Fruit fly (Drosophila melanogaster) whole organism, embryonic: ENCODE data around the gene Adck5.

Experiments used
- Ada2b ChIP-seq: fragments of 200-800 bp; sonication (Bioruptor generic); IDR thresholded peaks from 2 replicates; pipeline ENCODE4 v1.3.6; 2022; ENCODE audit warnings: missing biosample characterization, missing genetic modification characterization
- CG10209 ChIP-seq: fragments of 200-800 bp; sonication (Bioruptor generic); optimal IDR thresholded peaks from 3 replicates; lab custom pipeline; 2017; ENCODE audit warnings: missing biosample characterization, mild to moderate bottlenecking, missing genetic modification characterization, missing genetic modification reagents
- CG10321 ChIP-seq: fragments of 200-800 bp; sonication (Bioruptor generic); IDR thresholded peaks from 2 replicates; pipeline ENCODE4 v1.3.6; 2022; ENCODE audit warnings: missing biosample characterization, missing genetic modification characterization
- CG11456 ChIP-seq: fragments of 200-800 bp; sonication (Bioruptor generic); IDR thresholded peaks from 3 replicates; pipeline ENCODE4 v1.3.6; 2022; ENCODE audit warnings: missing biosample characterization, missing genetic modification characterization
- CG11695 ChIP-seq: fragments of 200-800 bp; sonication (Bioruptor generic); IDR thresholded peaks from 3 replicates; pipeline ENCODE4 v1.3.6; 2022; ENCODE audit warnings: missing biosample characterization, missing genetic modification characterization
- CG12299 ChIP-seq: fragments of 200-800 bp; sonication (Bioruptor generic); optimal IDR thresholded peaks from 2 replicates; lab custom pipeline; 2018; ENCODE audit warnings: missing biosample characterization, mild to moderate bottlenecking, missing genetic modification characterization
- CG12659 ChIP-seq: fragments of 200-800 bp; sonication (Bioruptor generic); optimal IDR thresholded peaks from 3 replicates; lab custom pipeline; 2017; ENCODE audit warnings: mild to moderate bottlenecking, missing biosample characterization, missing genetic modification reagents, missing genetic modification characterization
- CG12744 ChIP-seq: fragments of 200-800 bp; sonication (Bioruptor generic); optimal IDR thresholded peaks from 2 replicates; lab custom pipeline; 2016; ENCODE audit warnings: missing biosample characterization, missing genetic modification characterization
- CG15269 ChIP-seq: fragments of 200-800 bp; sonication (Bioruptor generic); optimal IDR thresholded peaks from 2 replicates; lab custom pipeline; 2018; ENCODE audit warnings: missing biosample characterization, mild to moderate bottlenecking, missing genetic modification characterization, moderate library complexity
- CG15479 ChIP-seq: fragments of 200-800 bp; sonication (Bioruptor generic); optimal IDR thresholded peaks from 3 replicates; lab custom pipeline; 2019; ENCODE audit warnings: missing biosample characterization, mild to moderate bottlenecking, missing genetic modification characterization, moderate library complexity
- CG15514 ChIP-seq: fragments of 200-800 bp; sonication (Bioruptor generic); optimal IDR thresholded peaks from 3 replicates; lab custom pipeline; 2017; ENCODE audit warnings: missing biosample characterization, missing genetic modification characterization, mild to moderate bottlenecking, moderate library complexity, missing genetic modification reagents
- CG15601 ChIP-seq: fragments of 200-800 bp; sonication (Bioruptor generic); optimal IDR thresholded peaks from 3 replicates; lab custom pipeline; 2019; ENCODE audit warnings: missing biosample characterization, mild to moderate bottlenecking, missing genetic modification characterization, moderate library complexity
- CG17359 ChIP-seq: fragments of 200-800 bp; sonication (Bioruptor generic); optimal IDR thresholded peaks from 3 replicates; lab custom pipeline; 2018; ENCODE audit warnings: missing biosample characterization, mild to moderate bottlenecking, missing genetic modification characterization, moderate library complexity
- CG17829 ChIP-seq: fragments of 200-800 bp; optimal IDR thresholded peaks from 2 replicates; lab custom pipeline; 2019; ENCODE audit warnings: missing biosample characterization, mild to moderate bottlenecking, missing genetic modification characterization, moderate library complexity
- CG2712 ChIP-seq: fragments of 200-800 bp; optimal IDR thresholded peaks from 3 replicates; lab custom pipeline; 2019; ENCODE audit warnings: missing biosample characterization, mild to moderate bottlenecking, missing genetic modification characterization, moderate library complexity
- CG2875 ChIP-seq: fragments of 200-800 bp; sonication (Bioruptor generic); optimal IDR thresholded peaks from 2 replicates; lab custom pipeline; 2017; ENCODE audit warnings: missing biosample characterization, mild to moderate bottlenecking, missing genetic modification characterization, missing genetic modification reagents
- CG31224 ChIP-seq: fragments of 200-800 bp; sonication (Bioruptor generic); IDR thresholded peaks from 2 replicates; pipeline ENCODE4 v1.3.6; 2022; ENCODE audit warnings: missing biosample characterization, missing genetic modification characterization
- CG3163 ChIP-seq: fragments of 200-800 bp; sonication (Bioruptor generic); optimal IDR thresholded peaks from 3 replicates; lab custom pipeline; 2016; ENCODE audit warnings: missing biosample characterization, missing genetic modification characterization
- CG34224 ChIP-seq: fragments of 200-800 bp; sonication (Bioruptor generic); IDR thresholded peaks from 3 replicates; pipeline ENCODE4 v1.3.6; 2022; ENCODE audit warnings: missing biosample characterization, missing genetic modification characterization; ENCODE audit not compliant: partially characterized antibody
- CG8281 ChIP-seq: fragments of 200-800 bp; sonication (Bioruptor generic); optimal IDR thresholded peaks from 2 replicates; lab custom pipeline; 2018; ENCODE audit warnings: missing biosample characterization, mild to moderate bottlenecking, missing genetic modification characterization, moderate library complexity
- CG8290 ChIP-seq, 3 experiments: fragments of 200-800 bp; sonication (Bioruptor generic); optimal IDR thresholded peaks; 2 replicates each; lab custom pipeline; 2016 to 2019; ENCODE audit warnings: missing biosample characterization in 3 of 3, missing genetic modification characterization in 3 of 3, mild to moderate bottlenecking in 2 of 3, moderate library complexity in 1 of 3
- CG9215 ChIP-seq: fragments of 200-800 bp; sonication (Bioruptor generic); IDR thresholded peaks from 2 replicates; pipeline ENCODE4 v1.3.6; 2022; ENCODE audit warnings: missing biosample characterization, missing genetic modification characterization
- CHES-1-like ChIP-seq: fragments of 200-800 bp; sonication (Bioruptor generic); optimal IDR thresholded peaks from 2 replicates; lab custom pipeline; 2016; ENCODE audit warnings: missing biosample characterization, missing genetic modification characterization
- CkIIα-i1 ChIP-seq: fragments of 200-800 bp; sonication (Bioruptor generic); IDR thresholded peaks from 2 replicates; pipeline ENCODE4 v1.3.6; 2022; ENCODE audit warnings: missing biosample characterization, missing genetic modification characterization
- CoRest ChIP-seq: fragments of 200-800 bp; sonication (Bioruptor generic); optimal IDR thresholded peaks from 3 replicates; lab custom pipeline; 2018; ENCODE audit warnings: missing biosample characterization, mild to moderate bottlenecking, missing genetic modification characterization, moderate library complexity
- Ets65A ChIP-seq: fragments of 200-800 bp; sonication (Bioruptor generic); peaks from one replicate; lab custom pipeline; 2016; ENCODE audit warnings: missing biosample characterization, missing genetic modification characterization
- Hr51 ChIP-seq, 2 experiments: fragments of 200-800 bp; sonication (Bioruptor generic); optimal IDR thresholded peaks; 2 replicates in 1 of 2; 3 replicates in 1 of 2; lab custom pipeline; 2016 to 2018; ENCODE audit warnings: missing biosample characterization in 2 of 2, missing genetic modification characterization in 2 of 2, mild to moderate bottlenecking in 1 of 2, moderate library complexity in 1 of 2
- Mrtf ChIP-seq: fragments of 200-800 bp; sonication (Bioruptor generic); IDR thresholded peaks from 3 replicates; pipeline ENCODE4 v1.3.6; 2022; ENCODE audit warnings: missing biosample characterization, missing genetic modification characterization
- Pdp1 ChIP-seq, 2 experiments: fragments of 200-800 bp; sonication (Bioruptor generic); optimal IDR thresholded peaks; 3 replicates each; lab custom pipeline; 2016; ENCODE audit warnings: missing biosample characterization in 2 of 2, missing genetic modification characterization in 2 of 2, mild to moderate bottlenecking in 1 of 2, moderate library complexity in 1 of 2
- Scr ChIP-seq: fragments of 200-800 bp; sonication (Bioruptor generic); IDR thresholded peaks from 2 replicates; pipeline ENCODE4 v1.3.6; 2022; ENCODE audit warnings: missing biosample characterization, missing genetic modification characterization; ENCODE audit not compliant: partially characterized antibody
- abd-A ChIP-seq: fragments of 200-800 bp; sonication (Bioruptor generic); optimal IDR thresholded peaks from 3 replicates; lab custom pipeline; 2019; ENCODE audit warnings: missing biosample characterization, mild to moderate bottlenecking, missing genetic modification characterization, moderate library complexity
- al ChIP-seq: fragments of 200-800 bp; sonication (Bioruptor generic); IDR thresholded peaks from 2 replicates; pipeline ENCODE4 v1.3.6; 2022; ENCODE audit warnings: missing biosample characterization, missing genetic modification characterization
- aop ChIP-seq: fragments of 200-800 bp; sonication (Bioruptor generic); IDR thresholded peaks from 2 replicates; pipeline ENCODE4 v1.3.6; 2022; ENCODE audit warnings: missing biosample characterization, missing genetic modification characterization
- cas ChIP-seq: fragments of 200-800 bp; sonication (Bioruptor generic); IDR thresholded peaks from 2 replicates; pipeline ENCODE4 v1.3.6; 2022; ENCODE audit warnings: missing biosample characterization, missing genetic modification characterization
- cato ChIP-seq: fragments of 200-800 bp; sonication (Bioruptor generic); optimal IDR thresholded peaks from 2 replicates; lab custom pipeline; 2016; ENCODE audit warnings: missing biosample characterization, missing genetic modification characterization, borderline replicate concordance
- chif ChIP-seq, 2 experiments: fragments of 200-800 bp; sonication (Bioruptor generic); optimal IDR thresholded peaks; 3 replicates each; lab custom pipeline; 2016; ENCODE audit warnings: missing biosample characterization in 2 of 2, missing genetic modification characterization in 2 of 2
- crc ChIP-seq: fragments of 200-800 bp; sonication (Bioruptor generic); optimal IDR thresholded peaks from 2 replicates; lab custom pipeline; 2016; ENCODE audit warnings: missing biosample characterization, missing genetic modification characterization
- dmrt11E ChIP-seq: fragments of 200-800 bp; sonication (Bioruptor generic); optimal IDR thresholded peaks from 3 replicates; lab custom pipeline; 2018; ENCODE audit warnings: missing biosample characterization, mild to moderate bottlenecking, missing genetic modification characterization, moderate library complexity
- dmrt99B ChIP-seq: fragments of 200-800 bp; sonication (Bioruptor generic); optimal IDR thresholded peaks from 2 replicates; lab custom pipeline; 2018; ENCODE audit warnings: missing biosample characterization, mild to moderate bottlenecking, missing genetic modification characterization, moderate library complexity
- dysf ChIP-seq: fragments of 200-800 bp; sonication (Bioruptor generic); IDR thresholded peaks from 3 replicates; pipeline ENCODE4 v1.3.6; 2022; ENCODE audit warnings: missing biosample characterization, missing genetic modification characterization
- emc ChIP-seq: fragments of 200-800 bp; sonication (Bioruptor generic); optimal IDR thresholded peaks from 2 replicates; lab custom pipeline; 2016; ENCODE audit warnings: missing biosample characterization, missing genetic modification characterization
- gt ChIP-seq: fragments of 200-800 bp; sonication (Bioruptor generic); IDR thresholded peaks from 2 replicates; pipeline ENCODE4 v1.3.6; 2022; ENCODE audit warnings: missing biosample characterization, missing genetic modification characterization
- hb ChIP-seq: fragments of 200-800 bp; sonication (Bioruptor generic); IDR thresholded peaks from 3 replicates; pipeline ENCODE4 v1.3.6; 2022; ENCODE audit warnings: missing biosample characterization, missing genetic modification characterization; ENCODE audit not compliant: partially characterized antibody
- sc ChIP-seq, 3 experiments: fragments of >200 bp in 2 of 3; fragments of 200-800 bp in 1 of 3; sonication (Bioruptor generic) in 1 of 3; optimal IDR thresholded peaks; 2 replicates in 2 of 3; 3 replicates in 1 of 3; lab custom pipeline; 2017; ENCODE audit warnings: mild to moderate bottlenecking in 1 of 3, missing biosample characterization in 1 of 3, missing genetic modification characterization in 1 of 3, missing genetic modification reagents in 1 of 3
- tin ChIP-seq: fragments of 200-800 bp; sonication (Bioruptor generic); optimal IDR thresholded peaks from 3 replicates; lab custom pipeline; 2016; ENCODE audit warnings: missing biosample characterization, missing genetic modification characterization
- vvl ChIP-seq: fragments of 200-800 bp; sonication (Bioruptor generic); IDR thresholded peaks from 2 replicates; pipeline ENCODE4 v1.3.6; 2022; ENCODE audit warnings: missing biosample characterization, missing genetic modification characterization
- wor ChIP-seq: fragments of 200-800 bp; sonication (Bioruptor generic); IDR thresholded peaks from 2 replicates; pipeline ENCODE4 v1.3.6; 2022; ENCODE audit warnings: missing biosample characterization, missing genetic modification characterization

Gene Adck5

DNA sequence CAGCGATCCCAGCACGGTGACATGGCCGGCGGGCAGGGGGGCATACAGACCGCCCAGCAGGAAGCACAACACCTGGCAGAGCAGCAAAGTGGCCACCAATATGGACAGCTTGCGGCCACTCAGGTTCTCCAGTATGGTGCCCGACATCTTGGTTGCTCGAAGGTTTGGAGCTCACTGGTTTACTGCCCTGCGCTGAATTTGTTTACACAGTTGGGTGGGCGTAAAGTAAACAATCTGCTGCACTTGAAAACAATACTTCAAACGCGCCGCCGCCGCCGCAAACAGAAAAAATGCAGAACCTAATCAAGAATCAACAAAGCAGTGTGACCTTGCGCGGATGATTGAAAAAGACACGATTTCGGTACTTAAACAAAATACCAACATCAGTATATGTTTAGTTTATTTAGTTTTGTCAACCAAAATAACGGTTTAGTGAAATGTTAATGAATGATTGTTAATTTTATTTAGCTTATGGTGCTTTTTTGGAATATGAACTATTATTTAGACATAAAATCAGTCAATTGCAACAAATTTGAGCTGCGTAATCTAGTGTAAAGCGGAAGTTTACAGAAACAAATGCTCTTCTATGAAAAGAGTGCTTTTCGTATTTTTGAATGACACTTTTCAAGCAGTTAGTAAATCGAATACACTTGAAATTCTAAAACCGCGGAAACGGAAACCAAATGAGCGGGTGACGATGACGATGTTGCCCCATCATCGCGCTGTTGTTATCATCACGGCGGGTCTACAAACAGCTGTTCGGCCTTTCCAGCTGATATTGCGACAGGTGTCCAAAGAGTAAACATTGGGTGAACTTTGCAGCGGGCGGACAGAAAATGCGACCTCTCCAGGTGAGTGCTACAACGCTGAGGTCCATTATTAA lies at the start of gene Adck5, which contains the start of gene wls (continued):
- no peak for TF ChIP-seq CG17829 (tag; lab: Kevin White, UChicago)
- TF ChIP-seq CG8290 (GFP tag; optimal IDR thresholded peaks at IDR 0.05; lab: Kevin White, UChicago): no peak
- no peak for TF ChIP-seq CG8290 (tag; optimal IDR thresholded peaks at IDR 0.05; lab: Kevin White, UChicago)
- TF ChIP-seq CG31224 (GFP tag; lab: Robert Waterston, UW): no peak
- TF ChIP-seq CG15479 (GFP tag; lab: Kevin White, UChicago): no peak
- no peak for TF ChIP-seq hb (GFP tag; lab: Robert Waterston, UW)
- TF ChIP-seq gt (GFP tag; lab: Robert Waterston, UW): no peak
- TF ChIP-seq Pdp1 (GFP tag; optimal IDR thresholded peaks at IDR 0.05; lab: Kevin White, UChicago): peak; percentile 10 to 52
- TF ChIP-seq Ets65A (GFP tag; lab: Kevin White, UChicago): no peak
- peak; percentile 15 for TF ChIP-seq CG8281
- TF ChIP-seq CG12744 (GFP tag; lab: Kevin White, UChicago): peak; percentile 59
- no peak for TF ChIP-seq CG11695
- TF ChIP-seq CHES-1-like (GFP tag; lab: Kevin White, UChicago): peak; percentile 54
- TF ChIP-seq CG12659 (GFP tag; lab: Kevin White, UChicago): peak; percentile 58
- TF ChIP-seq CG17359 (tag; lab: Kevin White, UChicago): no peak
- TF ChIP-seq CG15269 (tag; lab: Kevin White, UChicago): no peak
- peak; percentile 37; the same call in 1 of the 2 replicates for TF ChIP-seq CG10321
- no peak for TF ChIP-seq CkIIα-i1 (GFP tag; lab: Robert Waterston, UW)
- 0 out of 3 replicates have a peak, but pooled peaks have one; percentile 23 for TF ChIP-seq CG34224
- 0 out of 2 replicates have a peak, but pooled peaks have one; percentile 30 for TF ChIP-seq vvl (GFP tag; lab: Robert Waterston, UW)
- no peak for TF ChIP-seq wor (GFP tag; lab: Robert Waterston, UW)
- no peak for TF ChIP-seq CG3163 (GFP tag; lab: Kevin White, UChicago)
- no peak for TF ChIP-seq sc (optimal IDR thresholded peaks at IDR 0.05; lab: Kevin White, UChicago)
- TF ChIP-seq sc (GFP tag; optimal IDR thresholded peaks at IDR 0.05; lab: Kevin White, UChicago): peak; percentile 36
- no peak for TF ChIP-seq CG15601 (tag; lab: Kevin White, UChicago)
- no peak for TF ChIP-seq CG9215 (GFP tag; lab: Robert Waterston, UW)
- no peak for TF ChIP-seq cas (GFP tag; lab: Robert Waterston, UW)
- TF ChIP-seq cato (GFP tag; lab: Kevin White, UChicago): no peak
- TF ChIP-seq Hr51 (GFP tag; optimal IDR thresholded peaks at IDR 0.05; lab: Kevin White, UChicago): no peak
- peak; percentile 43; the same call in 1 of the 3 replicates for TF ChIP-seq CG11456 (GFP tag; lab: Robert Waterston, UW)
- TF ChIP-seq tin (GFP tag; lab: Kevin White, UChicago): no peak
- TF ChIP-seq dmrt99B (tag; lab: Kevin White, UChicago): no peak
- TF ChIP-seq emc (GFP tag; lab: Kevin White, UChicago): no peak
- peak; percentile 35 for TF ChIP-seq crc (GFP tag; lab: Kevin White, UChicago)
- TF ChIP-seq al: no peak
- peak; percentile 60 for TF ChIP-seq CoRest (tag; lab: Kevin White, UChicago)
- no peak for TF ChIP-seq aop (GFP tag; lab: Robert Waterston, UW)
- no peak; the same call in 1 of the 2 replicates for TF ChIP-seq Scr (GFP tag; lab: Robert Waterston, UW)
- no peak for TF ChIP-seq abd-A (tag; lab: Kevin White, UChicago)
- TF ChIP-seq CG15514 (GFP tag; lab: Kevin White, UChicago): peak; percentile 78
- TF ChIP-seq CG12299 (tag; lab: Kevin White, UChicago): peak; percentile 46
- TF ChIP-seq dmrt11E (tag; lab: Kevin White, UChicago): no peak
- peak; percentile 25 for TF ChIP-seq CG2875 (GFP tag; lab: Kevin White, UChicago)
- no peak for TF ChIP-seq Mrtf (GFP tag; lab: Robert Waterston, UW)
- 0 out of 2 replicates have a peak, but pooled peaks have one; percentile 5 for TF ChIP-seq Ada2b
- no peak for TF ChIP-seq chif (GFP tag; optimal IDR thresholded peaks at IDR 0.05; lab: Kevin White, UChicago)
- no peak for TF ChIP-seq CG2712
- TF ChIP-seq CG10209 (GFP tag; lab: Kevin White, UChicago): peak; percentile 61
- peak; percentile 50; the same call in 1 of the 3 replicates for TF ChIP-seq dysf (GFP tag; lab: Robert Waterston, UW)
